Worm (Caenorhabditis elegans) whole organism, L2 larva: Measurements from ENCODE around the gene lact-7.

ENCODE experiments used
- C34F6.9 ChIP-seq: fragments of 150-350 bp; optimal IDR thresholded peaks from 2 replicates; lab custom pipeline; 2014; ENCODE audit warnings: missing biosample characterization, missing genetic modification characterization
- F13H6.1 ChIP-seq: sonication (generic microtip); optimal IDR thresholded peaks from 2 replicates; lab custom pipeline; 2016; ENCODE audit warnings: missing genetic modification characterization, missing compliant biosample characterization
- Y55F3AM.14 ChIP-seq: fragments of 200-800 bp; sonication (Bioruptor generic); optimal IDR thresholded peaks from 2 replicates; lab custom pipeline; 2018; ENCODE audit warnings: mild to moderate bottlenecking, missing genetic modification characterization, missing compliant biosample characterization
- ZK546.5 ChIP-seq: sonication (generic microtip); optimal IDR thresholded peaks from 2 replicates; lab custom pipeline; 2017; ENCODE audit warnings: missing biosample characterization, missing genetic modification characterization
- alr-1 ChIP-seq: fragments of 150-350 bp; optimal IDR thresholded peaks from 2 replicates; lab custom pipeline; 2014; ENCODE audit warnings: missing biosample characterization, missing genetic modification characterization
- ama-1 ChIP-seq: fragments of 150-350 bp; optimal IDR thresholded peaks from 2 replicates; lab custom pipeline; 2018; ENCODE audit warnings: inconsistent platforms
- blmp-1 ChIP-seq: sonication (generic microtip); optimal IDR thresholded peaks from 2 replicates; lab custom pipeline; 2017; ENCODE audit warnings: missing genetic modification characterization, mild to moderate bottlenecking, missing compliant biosample characterization, antibody characterized with exemption, moderate library complexity; ENCODE audit not compliant: insufficient read depth
- ceh-82 ChIP-seq: fragments of 150-350 bp; optimal IDR thresholded peaks from 2 replicates; lab custom pipeline; 2014; ENCODE audit warnings: missing biosample characterization, missing genetic modification characterization
- crh-2 ChIP-seq: sonication (generic microtip); optimal IDR thresholded peaks from 2 replicates; lab custom pipeline; 2017; ENCODE audit warnings: missing biosample characterization, missing genetic modification characterization
- dmd-4 ChIP-seq: sonication (generic microtip); optimal IDR thresholded peaks from 2 replicates; lab custom pipeline; 2017; ENCODE audit warnings: missing biosample characterization, missing genetic modification characterization
- egl-27 ChIP-seq: sonication (generic microtip); optimal IDR thresholded peaks from 3 replicates; lab custom pipeline; 2017; ENCODE audit warnings: missing biosample characterization, missing genetic modification reagents, missing genetic modification characterization
- elt-1 ChIP-seq: fragments of 150-350 bp; optimal IDR thresholded peaks from 2 replicates; lab custom pipeline; 2014; ENCODE audit warnings: missing biosample characterization, missing genetic modification characterization
- elt-3 ChIP-seq: sonication (generic microtip); optimal IDR thresholded peaks from 2 replicates; lab custom pipeline; 2017; ENCODE audit warnings: missing biosample characterization, missing genetic modification characterization
- fos-1 ChIP-seq: fragments of 150-350 bp; optimal IDR thresholded peaks from 2 replicates; lab custom pipeline; 2014; ENCODE audit warnings: missing biosample characterization, missing genetic modification characterization
- gmeb-1 ChIP-seq: fragments of 150-350 bp; optimal IDR thresholded peaks from 2 replicates; lab custom pipeline; 2014; ENCODE audit warnings: missing biosample characterization, missing genetic modification characterization
- lin-13 ChIP-seq: fragments of 150-350 bp; optimal IDR thresholded peaks from 2 replicates; lab custom pipeline; 2014; ENCODE audit warnings: missing biosample characterization, missing genetic modification reagents, missing genetic modification characterization
- lsy-2 ChIP-seq, 2 experiments: fragments of 150-350 bp in 1 of 2; sonication (generic microtip) in 1 of 2; optimal IDR thresholded peaks; 2 replicates each; lab custom pipeline; 2014 to 2017; ENCODE audit warnings: missing biosample characterization in 2 of 2, missing genetic modification characterization in 2 of 2
- mab-5 ChIP-seq: fragments of 150-350 bp; optimal IDR thresholded peaks from 2 replicates; lab custom pipeline; 2014; ENCODE audit warnings: missing biosample characterization, missing genetic modification characterization
- mdl-1 ChIP-seq, 2 experiments: fragments of 150-350 bp in 1 of 2; sonication (generic microtip) in 1 of 2; optimal IDR thresholded peaks; 2 replicates each; lab custom pipeline; 2017; ENCODE audit warnings: missing biosample characterization in 2 of 2, missing genetic modification characterization in 2 of 2
- nhr-11 ChIP-seq: fragments of 150-350 bp; optimal IDR thresholded peaks from 2 replicates; lab custom pipeline; 2014; ENCODE audit warnings: missing biosample characterization, missing genetic modification characterization
- nhr-12 ChIP-seq: fragments of 150-350 bp; optimal IDR thresholded peaks from 2 replicates; lab custom pipeline; 2014; ENCODE audit warnings: missing biosample characterization, missing genetic modification characterization
- nhr-129 ChIP-seq: fragments of 150-350 bp; optimal IDR thresholded peaks from 2 replicates; lab custom pipeline; 2014; ENCODE audit warnings: missing biosample characterization, missing genetic modification characterization
- nhr-21 ChIP-seq: fragments of 150-350 bp; optimal IDR thresholded peaks from 2 replicates; lab custom pipeline; 2014; ENCODE audit warnings: missing biosample characterization, missing genetic modification characterization
- nhr-23 ChIP-seq: fragments of 150-350 bp; optimal IDR thresholded peaks from 2 replicates; lab custom pipeline; 2014; ENCODE audit warnings: missing biosample characterization, missing genetic modification reagents, missing genetic modification characterization
- nhr-237 ChIP-seq: fragments of 150-350 bp; optimal IDR thresholded peaks from 2 replicates; lab custom pipeline; 2014; ENCODE audit warnings: missing biosample characterization, missing genetic modification characterization
- nhr-25 ChIP-seq: fragments of 150-350 bp; sonication (generic microtip); optimal IDR thresholded peaks from 3 replicates; lab custom pipeline; 2014; ENCODE audit warnings: missing biosample characterization, missing genetic modification characterization
- nhr-6 ChIP-seq: fragments of 150-350 bp; optimal IDR thresholded peaks from 2 replicates; lab custom pipeline; 2014; ENCODE audit warnings: missing biosample characterization, missing genetic modification characterization
- peb-1 ChIP-seq: fragments of 150-350 bp; optimal IDR thresholded peaks from 2 replicates; lab custom pipeline; 2014; ENCODE audit warnings: missing biosample characterization, missing genetic modification characterization
- sem-4 ChIP-seq: fragments of 150-350 bp; optimal IDR thresholded peaks from 2 replicates; lab custom pipeline; 2014; ENCODE audit warnings: missing biosample characterization, missing genetic modification reagents, missing genetic modification characterization
- sma-3 ChIP-seq: sonication (generic microtip); optimal IDR thresholded peaks from 2 replicates; lab custom pipeline; 2016; ENCODE audit warnings: missing genetic modification reagents, missing genetic modification characterization, missing compliant biosample characterization
- sma-9 ChIP-seq, 2 experiments: fragments of 150-350 bp in 1 of 2; sonication (generic microtip) in 1 of 2; optimal IDR thresholded peaks; 2 replicates each; lab custom pipeline; 2014 to 2016; ENCODE audit warnings: missing genetic modification characterization in 2 of 2, mild to moderate bottlenecking in 1 of 2, missing biosample characterization in 1 of 2, missing compliant biosample characterization in 1 of 2, missing genetic modification reagents in 1 of 2, moderate library complexity in 1 of 2
- snpc-4 ChIP-seq: fragments of 150-350 bp; optimal IDR thresholded peaks from 2 replicates; lab custom pipeline; 2014; ENCODE audit warnings: missing biosample characterization, missing genetic modification characterization
- unc-39 ChIP-seq: fragments of 150-350 bp; optimal IDR thresholded peaks from 2 replicates; lab custom pipeline; 2014; ENCODE audit warnings: missing biosample characterization, missing genetic modification characterization
- unc-55 ChIP-seq: fragments of 150-350 bp; sonication (generic microtip); optimal IDR thresholded peaks from 3 replicates; lab custom pipeline; 2014; ENCODE audit warnings: missing biosample characterization, missing genetic modification reagents, missing genetic modification characterization
- zag-1 ChIP-seq: fragments of 150-350 bp; optimal IDR thresholded peaks from 2 replicates; lab custom pipeline; 2014; ENCODE audit warnings: missing biosample characterization, missing genetic modification characterization
- ztf-1 ChIP-seq: fragments of 200-800 bp; sonication (Bioruptor generic); conservative IDR thresholded peaks from 2 replicates; pipeline ENCODE4 v1.3.6; 2022; ENCODE audit warnings: missing genetic modification characterization, missing compliant biosample characterization

Gene lact-7

ce11 chrX:11791364-11792221 lies 32.7 kb downstream of the lact-7 start:
- peak; percentile 71 for TF ChIP-seq F13H6.1 (tag; lab: Kevin White, UChicago)
- peak; percentile 40 for TF ChIP-seq nhr-129 (tag; lab: Kevin White, UChicago)
- TF ChIP-seq ama-1 (lab: Kevin White, UChicago): peak; percentile 20
- peak; percentile 50 for TF ChIP-seq sma-3 (GFP tag; lab: Kevin White, UChicago)
- peak; percentile 27 for TF ChIP-seq sma-9 (GFP tag; optimal IDR thresholded peaks at IDR 0.05; lab: Kevin White, UChicago)
- TF ChIP-seq sma-9 (tag; optimal IDR thresholded peaks at IDR 0.05; lab: Kevin White, UChicago): no peak
- TF ChIP-seq nhr-237: no peak
- TF ChIP-seq fos-1 (tag; lab: Kevin White, UChicago): peak; percentile 93
- TF ChIP-seq unc-55 (GFP tag; lab: Kevin White, UChicago): peak; percentile 73
- TF ChIP-seq lsy-2 (tag; optimal IDR thresholded peaks at IDR 0.05; lab: Kevin White, UChicago): peak in 1 of 2 experiments; percentile 40
- TF ChIP-seq nhr-23 (tag; lab: Kevin White, UChicago): no peak
- TF ChIP-seq elt-1: no peak
- peak; percentile 38 for TF ChIP-seq nhr-6 (tag; lab: Kevin White, UChicago)
- TF ChIP-seq C34F6.9 (tag; lab: Kevin White, UChicago): peak; percentile 23

ce11 chrX:11792730-11793129 lies 33.8 kb downstream of the lact-7 start:
- no peak for TF ChIP-seq blmp-1 (tag; lab: Kevin White, UChicago)
- peak; percentile 13 for TF ChIP-seq F13H6.1 (tag; lab: Kevin White, UChicago)
- TF ChIP-seq sma-9 (GFP tag; optimal IDR thresholded peaks at IDR 0.05; lab: Kevin White, UChicago): peak; percentile 65
- TF ChIP-seq sma-9 (tag; optimal IDR thresholded peaks at IDR 0.05; lab: Kevin White, UChicago): no peak
- TF ChIP-seq sma-3 (GFP tag; lab: Kevin White, UChicago): peak; percentile 35
- TF ChIP-seq fos-1 (tag; lab: Kevin White, UChicago): peak; percentile 47
- TF ChIP-seq elt-1: no peak
- peak; percentile 27 for TF ChIP-seq crh-2 (tag; lab: Kevin White, UChicago)

ce11 chrX:11798057-11798555 lies 39.2 kb downstream of the lact-7 start, which contains the start of gene rsd-3:
TSS of gene rsd-3 (plus strand) at chrX:11798505.
- peak; percentile 31 for TF ChIP-seq nhr-25 (tag; lab: Kevin White, UChicago)
- TF ChIP-seq crh-2 (tag; lab: Kevin White, UChicago): peak; percentile 95
- no peak for TF ChIP-seq ceh-82 (tag; lab: Kevin White, UChicago)
- TF ChIP-seq mab-5 (tag; lab: Kevin White, UChicago): peak; percentile 34
- TF ChIP-seq sma-9 (GFP tag; optimal IDR thresholded peaks at IDR 0.05; lab: Kevin White, UChicago): peak; percentile 63
- no peak for TF ChIP-seq sma-9 (tag; optimal IDR thresholded peaks at IDR 0.05; lab: Kevin White, UChicago)
- peak; percentile 21 for TF ChIP-seq egl-27 (tag; lab: Kevin White, UChicago)
- peak; percentile 44 for TF ChIP-seq C34F6.9 (tag; lab: Kevin White, UChicago)
- peak; percentile 8 for TF ChIP-seq nhr-21 (tag; lab: Kevin White, UChicago)
- TF ChIP-seq unc-39 (tag; lab: Kevin White, UChicago): no peak
- TF ChIP-seq F13H6.1 (tag; lab: Kevin White, UChicago): peak; percentile 83
- TF ChIP-seq nhr-129 (tag; lab: Kevin White, UChicago): peak; percentile 39
- peak; percentile 84 for TF ChIP-seq peb-1 (tag; lab: Kevin White, UChicago)
- no peak for TF ChIP-seq zag-1 (tag; lab: Kevin White, UChicago)
- TF ChIP-seq sem-4 (tag; lab: Kevin White, UChicago): peak; percentile 22
- TF ChIP-seq Y55F3AM.14 (GFP tag; lab: Kevin White, UChicago): peak; percentile 4
- peak in 1 of 2 experiments; percentile 20 for TF ChIP-seq mdl-1 (tag; optimal IDR thresholded peaks at IDR 0.05; lab: Kevin White, UChicago)
- TF ChIP-seq unc-55 (GFP tag; lab: Kevin White, UChicago): peak; percentile 47
- peak in 1 of 2 experiments; percentile 44 for TF ChIP-seq lsy-2 (tag; optimal IDR thresholded peaks at IDR 0.05; lab: Kevin White, UChicago)
- TF ChIP-seq sma-3 (GFP tag; lab: Kevin White, UChicago): peak; percentile 47
- TF ChIP-seq snpc-4: no peak
- peak; percentile 20 for TF ChIP-seq lin-13
- no peak for TF ChIP-seq elt-1
- no peak for TF ChIP-seq alr-1 (tag; lab: Kevin White, UChicago)
- TF ChIP-seq gmeb-1 (tag; lab: Kevin White, UChicago): peak; percentile 3
- TF ChIP-seq fos-1 (tag; lab: Kevin White, UChicago): peak; percentile 50

- TF ChIP-seq gmeb-1 (tag; lab: Kevin White, UChicago) (no peak), egl-27 (tag; lab: Kevin White, UChicago) (no peak), dmd-4 (tag; lab: Kevin White, UChicago) (no peak), nhr-11 (tag; lab: Kevin White, UChicago) (no peak), nhr-12 (no peak), zag-1 (tag; lab: Kevin White, UChicago) (no peak), C34F6.9 (tag; lab: Kevin White, UChicago) (no peak), nhr-237 (no peak), peb-1 (tag; lab: Kevin White, UChicago) (no peak), ZK546.5 (tag; lab: Kevin White, UChicago) (no peak), F13H6.1 (tag; lab: Kevin White, UChicago) (no peak), nhr-25 (tag; lab: Kevin White, UChicago) (no peak), ztf-1 (GFP tag; lab: Robert Waterston, UW) (no peak), ama-1 (lab: Kevin White, UChicago) (no peak), lin-13 (no peak), ceh-82 (tag; lab: Kevin White, UChicago) (no peak), elt-3 (tag; lab: Kevin White, UChicago) (no peak), Y55F3AM.14 (GFP tag; lab: Kevin White, UChicago) (no peak)
Observed at ce11 chrX:11804057-11804456, 45.1 kb downstream of the lact-7 start, which contains the start of gene C34E11.4. TSS of gene C34E11.4 (plus strand) at chrX:11804210.
